Worm (Caenorhabditis elegans) whole organism, young adult: ENCODE measurements around the gene fbxb-6.
A peak's percentile ranks its signal among the peaks of the same experiment; 100 is the strongest.

ENCODE experiments used
- B0019.2 ChIP-seq: fragments of 200-800 bp; sonication (Bioruptor generic); conservative IDR thresholded peaks from 2 replicates; pipeline ENCODE4 v1.3.6; 2022; ENCODE audit warnings: missing genetic modification reagents, missing genetic modification characterization, missing compliant biosample characterization
- B0261.1 ChIP-seq: sonication (generic microtip); optimal IDR thresholded peaks from 2 replicates; lab custom pipeline; 2016; ENCODE audit warnings: mild to moderate bottlenecking, missing genetic modification characterization, moderate library complexity, missing compliant biosample characterization
- D2030.7 ChIP-seq: fragments of 200-800 bp; sonication (Bioruptor generic); IDR thresholded peaks from 2 replicates; pipeline ENCODE4 v1.3.6; 2022; ENCODE audit warnings: missing genetic modification reagents, missing genetic modification characterization, missing compliant biosample characterization
- F22D6.2 ChIP-seq: sonication (generic microtip); optimal IDR thresholded peaks from 2 replicates; lab custom pipeline; 2016; ENCODE audit warnings: mild to moderate bottlenecking, missing genetic modification characterization, missing compliant biosample characterization
- F33H1.4 ChIP-seq: fragments of 200-800 bp; sonication (Bioruptor generic); IDR thresholded peaks from 2 replicates; pipeline ENCODE4 v1.3.6; 2022; ENCODE audit warnings: missing genetic modification reagents, missing genetic modification characterization, missing compliant biosample characterization
- K11D2.4 ChIP-seq: fragments of 200-800 bp; sonication (Bioruptor generic); IDR thresholded peaks from 2 replicates; pipeline ENCODE4 v1.3.6; 2022; ENCODE audit warnings: missing genetic modification reagents, missing genetic modification characterization, missing compliant biosample characterization
- K12H6.12 ChIP-seq: fragments of 200-800 bp; sonication (Bioruptor generic); optimal IDR thresholded peaks from 2 replicates; lab custom pipeline; 2018; ENCODE audit warnings: mild to moderate bottlenecking, missing genetic modification characterization, missing compliant biosample characterization
- Y53F4B.3 ChIP-seq: fragments of 200-800 bp; sonication (Bioruptor generic); IDR thresholded peaks from 2 replicates; pipeline ENCODE4 v1.3.6; 2022; ENCODE audit warnings: missing genetic modification reagents, missing genetic modification characterization, missing compliant biosample characterization
- Y67H2A.10 ChIP-seq: fragments of 200-800 bp; sonication (Bioruptor generic); conservative IDR thresholded peaks from 2 replicates; pipeline ENCODE4 v1.3.6; 2022; ENCODE audit warnings: missing genetic modification reagents, missing genetic modification characterization, missing compliant biosample characterization
- Y79H2A.3 ChIP-seq: fragments of 200-800 bp; sonication (Bioruptor generic); conservative IDR thresholded peaks from 2 replicates; pipeline ENCODE4 v1.3.6; 2022; ENCODE audit warnings: missing genetic modification reagents, missing genetic modification characterization, missing compliant biosample characterization
- Y95B8A.8 ChIP-seq: fragments of 200-800 bp; sonication (Bioruptor generic); IDR thresholded peaks from 2 replicates; pipeline ENCODE4 v1.3.6; 2022; ENCODE audit warnings: missing genetic modification reagents, missing genetic modification characterization, missing compliant biosample characterization
- ZK185.1 ChIP-seq: sonication (generic microtip); optimal IDR thresholded peaks from 2 replicates; lab custom pipeline; 2016; ENCODE audit warnings: mild to moderate bottlenecking, missing genetic modification characterization, missing compliant biosample characterization; ENCODE audit not compliant: poor library complexity, severe bottlenecking
- aptf-3 ChIP-seq: fragments of 200-800 bp; sonication (Bioruptor generic); IDR thresholded peaks from 2 replicates; pipeline ENCODE4 v1.3.6; 2022; ENCODE audit warnings: missing genetic modification characterization, missing compliant biosample characterization
- atf-7 ChIP-seq: sonication (generic microtip); optimal IDR thresholded peaks from 2 replicates; lab custom pipeline; 2017; ENCODE audit warnings: mild to moderate bottlenecking, missing genetic modification characterization, missing compliant biosample characterization
- athp-1 ChIP-seq: sonication (generic microtip); optimal IDR thresholded peaks from 2 replicates; lab custom pipeline; 2017; ENCODE audit warnings: mild to moderate bottlenecking, missing genetic modification characterization, missing compliant biosample characterization
- attf-3 ChIP-seq: fragments of 200-800 bp; sonication (Bioruptor generic); conservative IDR thresholded peaks from 2 replicates; pipeline ENCODE4 v1.3.6; 2022; ENCODE audit warnings: missing genetic modification reagents, missing genetic modification characterization, missing compliant biosample characterization
- attf-5 ChIP-seq: fragments of 200-800 bp; sonication (Bioruptor generic); optimal IDR thresholded peaks from 2 replicates; lab custom pipeline; 2018; ENCODE audit warnings: mild to moderate bottlenecking, missing genetic modification characterization, missing compliant biosample characterization
- attf-6 ChIP-seq: fragments of 200-800 bp; sonication (Bioruptor generic); IDR thresholded peaks from 2 replicates; pipeline ENCODE4 v1.3.6; 2022; ENCODE audit warnings: missing genetic modification reagents, missing genetic modification characterization, missing compliant biosample characterization
- bed-1 ChIP-seq: fragments of 200-800 bp; sonication (Bioruptor generic); IDR thresholded peaks from 2 replicates; pipeline ENCODE4 v1.3.6; 2022; ENCODE audit warnings: missing genetic modification reagents, missing genetic modification characterization, missing compliant biosample characterization
- ccch-3 ChIP-seq: fragments of 200-800 bp; sonication (Bioruptor generic); optimal IDR thresholded peaks from 2 replicates; lab custom pipeline; 2018; ENCODE audit warnings: mild to moderate bottlenecking, missing genetic modification characterization, missing compliant biosample characterization
- ceh-58 ChIP-seq: fragments of 200-800 bp; sonication (Bioruptor generic); IDR thresholded peaks from 2 replicates; pipeline ENCODE4 v1.3.6; 2022; ENCODE audit warnings: missing genetic modification characterization, missing compliant biosample characterization
- chd-7 ChIP-seq: sonication (generic microtip); optimal IDR thresholded peaks from 2 replicates; lab custom pipeline; 2016; ENCODE audit warnings: mild to moderate bottlenecking, missing genetic modification characterization, moderate library complexity, missing compliant biosample characterization
- dox-1 ChIP-seq: fragments of 200-800 bp; sonication (Bioruptor generic); IDR thresholded peaks from 2 replicates; pipeline ENCODE4 v1.3.6; 2022; ENCODE audit warnings: missing genetic modification reagents, missing genetic modification characterization, missing compliant biosample characterization
- dpff-1 ChIP-seq: sonication (generic microtip); optimal IDR thresholded peaks from 2 replicates; lab custom pipeline; 2017; ENCODE audit warnings: mild to moderate bottlenecking, missing genetic modification characterization, missing compliant biosample characterization
- efl-1 ChIP-seq: fragments of 150-350 bp; optimal IDR thresholded peaks from 2 replicates; lab custom pipeline; 2014; ENCODE audit warnings: missing biosample characterization, missing genetic modification reagents, missing genetic modification characterization
- egl-44 ChIP-seq: fragments of 200-800 bp; sonication (Bioruptor generic); IDR thresholded peaks from 2 replicates; pipeline ENCODE4 v1.3.6; 2022; ENCODE audit warnings: missing genetic modification reagents, missing genetic modification characterization, missing compliant biosample characterization
- fkh-3 ChIP-seq: sonication (generic microtip); optimal IDR thresholded peaks from 2 replicates; lab custom pipeline; 2016; ENCODE audit warnings: mild to moderate bottlenecking, missing genetic modification characterization, missing compliant biosample characterization
- him-1 ChIP-seq: sonication (generic microtip); optimal IDR thresholded peaks from 2 replicates; lab custom pipeline; 2016; ENCODE audit warnings: missing genotype, missing genetic modification reagents, missing genetic modification characterization, missing compliant biosample characterization
- hlh-26 ChIP-seq: fragments of 200-800 bp; sonication (Bioruptor generic); conservative IDR thresholded peaks from 2 replicates; pipeline ENCODE4 v1.3.6; 2022; ENCODE audit warnings: missing genetic modification reagents, missing genetic modification characterization, missing compliant biosample characterization
- hmg-1.2 ChIP-seq: fragments of 200-800 bp; sonication (Bioruptor generic); IDR thresholded peaks from 2 replicates; pipeline ENCODE4 v1.3.6; 2022; ENCODE audit warnings: missing genetic modification reagents, missing genetic modification characterization, missing compliant biosample characterization
- hmg-20 ChIP-seq: fragments of 200-800 bp; sonication (Bioruptor generic); IDR thresholded peaks from 2 replicates; pipeline ENCODE4 v1.3.6; 2022; ENCODE audit warnings: missing genetic modification reagents, missing genetic modification characterization, missing compliant biosample characterization
- hrde-1 ChIP-seq: sonication (generic microtip); optimal IDR thresholded peaks from 2 replicates; lab custom pipeline; 2016; ENCODE audit warnings: missing genetic modification characterization, mild to moderate bottlenecking, missing compliant biosample characterization, moderate library complexity, missing genotype, missing genetic modification reagents, borderline replicate concordance
- lin-26 ChIP-seq: fragments of 200-800 bp; sonication (Bioruptor generic); IDR thresholded peaks from 2 replicates; pipeline ENCODE4 v1.3.6; 2022; ENCODE audit warnings: missing genetic modification reagents, missing genetic modification characterization, missing compliant biosample characterization
- lin-35 ChIP-seq, 3 experiments: fragments of 150-350 bp in 2 of 3; sonication (generic microtip) in 1 of 3; optimal IDR thresholded peaks; 2 replicates each; lab custom pipeline; 2014 to 2018; ENCODE audit warnings: missing biosample characterization in 3 of 3, missing genetic modification characterization in 3 of 3, missing genetic modification reagents in 3 of 3
- lin-54 ChIP-seq: fragments of 200-800 bp; sonication (Bioruptor generic); optimal IDR thresholded peaks from 2 replicates; lab custom pipeline; 2018; ENCODE audit warnings: mild to moderate bottlenecking, missing genetic modification characterization, missing compliant biosample characterization
- lsl-1 ChIP-seq: fragments of 200-800 bp; sonication (Bioruptor generic); optimal IDR thresholded peaks from 2 replicates; lab custom pipeline; 2018; ENCODE audit warnings: mild to moderate bottlenecking, missing genetic modification characterization, moderate library complexity, missing compliant biosample characterization
- madf-10 ChIP-seq: sonication (generic microtip); optimal IDR thresholded peaks from 2 replicates; lab custom pipeline; 2016; ENCODE audit warnings: mild to moderate bottlenecking, missing genetic modification characterization, missing compliant biosample characterization
- mcd-1 ChIP-seq: fragments of 200-800 bp; sonication (Bioruptor generic); IDR thresholded peaks from 2 replicates; pipeline ENCODE4 v1.3.6; 2022; ENCODE audit warnings: missing genetic modification reagents, missing genetic modification characterization, missing compliant biosample characterization
- nfyb-1 ChIP-seq: fragments of 200-800 bp; sonication (Bioruptor generic); IDR thresholded peaks from 2 replicates; pipeline ENCODE4 v1.3.6; 2022; ENCODE audit warnings: missing genetic modification reagents, missing genetic modification characterization, missing compliant biosample characterization
- nhr-80 ChIP-seq: sonication (generic microtip); optimal IDR thresholded peaks from 2 replicates; lab custom pipeline; 2016; ENCODE audit warnings: missing genetic modification characterization, missing compliant biosample characterization
- rcor-1 ChIP-seq: fragments of 200-800 bp; sonication (Bioruptor generic); IDR thresholded peaks from 2 replicates; pipeline ENCODE4 v1.3.6; 2022; ENCODE audit warnings: missing genetic modification reagents, missing genetic modification characterization, missing compliant biosample characterization
- rec-8 ChIP-seq, 2 experiments: sonication (generic microtip); optimal IDR thresholded peaks; 2 replicates each; lab custom pipeline; 2016; ENCODE audit warnings: mild to moderate bottlenecking in 2 of 2, missing genetic modification characterization in 2 of 2, missing genetic modification reagents in 2 of 2, missing genotype in 2 of 2, missing biosample characterization in 1 of 2, missing compliant biosample characterization in 1 of 2, moderate library complexity in 1 of 2
- sdz-38 ChIP-seq: sonication (generic microtip); optimal IDR thresholded peaks from 2 replicates; lab custom pipeline; 2016; ENCODE audit warnings: missing genotype, missing genetic modification characterization, missing compliant biosample characterization
- sptf-2 ChIP-seq: fragments of 200-800 bp; sonication (Bioruptor generic); optimal IDR thresholded peaks from 2 replicates; lab custom pipeline; 2018; ENCODE audit warnings: mild to moderate bottlenecking, missing genetic modification characterization, missing compliant biosample characterization
- unc-130 ChIP-seq: sonication (generic microtip); optimal IDR thresholded peaks from 2 replicates; lab custom pipeline; 2016; ENCODE audit warnings: missing genetic modification reagents, missing genetic modification characterization, missing compliant biosample characterization
- xnd-1 ChIP-seq: sonication (generic microtip); optimal IDR thresholded peaks from 2 replicates; lab custom pipeline; 2016; ENCODE audit warnings: missing genotype, missing genetic modification reagents, missing genetic modification characterization, missing compliant biosample characterization
- zim-3 ChIP-seq: sonication (generic microtip); optimal IDR thresholded peaks from 2 replicates; lab custom pipeline; 2017; ENCODE audit warnings: mild to moderate bottlenecking, missing genetic modification characterization, moderate library complexity, missing compliant biosample characterization
- ztf-18 ChIP-seq: sonication (generic microtip); optimal IDR thresholded peaks from 2 replicates; lab custom pipeline; 2016; ENCODE audit warnings: missing genotype, mild to moderate bottlenecking, missing genetic modification characterization, missing compliant biosample characterization
- ztf-25 ChIP-seq: fragments of 200-800 bp; sonication (Bioruptor generic); IDR thresholded peaks from 2 replicates; pipeline ENCODE4 v1.3.6; 2022; ENCODE audit warnings: missing genetic modification reagents, missing genetic modification characterization, missing compliant biosample characterization
- ztf-28 ChIP-seq: fragments of 200-800 bp; sonication (Bioruptor generic); IDR thresholded peaks from 2 replicates; pipeline ENCODE4 v1.3.6; 2022; ENCODE audit warnings: missing genetic modification reagents, missing genetic modification characterization, missing compliant biosample characterization

fbxb-6 gene

ce11 chrII:2058985-2059384 lies 5.6 kb upstream of the fbxb-6 start, which contains the start of gene F07E5.5:
Gene F07E5.5, minus strand, starts transcription at chrII:2059070.
- TF ChIP-seq nfyb-1 (GFP tag; lab: Robert Waterston, UW) (no peak), sptf-2 (GFP tag; lab: Kevin White, UChicago) (no peak), Y79H2A.3 (GFP tag; lab: Robert Waterston, UW) (no peak), hmg-20 (GFP tag; lab: Robert Waterston, UW) (no peak), dox-1 (GFP tag; lab: Robert Waterston, UW) (peak; percentile 49; the same call in 1 of the 2 replicates), lin-54 (GFP tag; lab: Kevin White, UChicago) (peak; percentile 18), D2030.7 (GFP tag; lab: Robert Waterston, UW) (peak; percentile 37; the same call in 1 of the 2 replicates), atf-7 (no peak), nhr-80 (tag; lab: Kevin White, UChicago) (no peak), Y67H2A.10 (GFP tag; lab: Robert Waterston, UW) (no peak), lsl-1 (GFP tag; lab: Kevin White, UChicago) (peak; percentile 82), dpff-1 (tag; lab: Kevin White, UChicago) (no peak), B0261.1 (no peak), attf-3 (peak; percentile 20; the same call in 1 of the 2 replicates), him-1 (tag; lab: Kevin White, UChicago) (no peak), lin-26 (no peak), ccch-3 (GFP tag; lab: Kevin White, UChicago) (no peak), rec-8 (tag; optimal IDR thresholded peaks at IDR 0.05; lab: Kevin White, UChicago) (no peak), xnd-1 (no peak), hlh-26 (GFP tag; lab: Robert Waterston, UW) (no peak), B0019.2 (GFP tag; lab: Robert Waterston, UW) (no peak), ztf-25 (GFP tag; lab: Robert Waterston, UW) (no peak), athp-1 (tag; lab: Kevin White, UChicago) (peak; percentile 5), Y53F4B.3 (GFP tag; lab: Robert Waterston, UW) (no peak), rcor-1 (GFP tag; lab: Robert Waterston, UW) (no peak), K12H6.12 (tag; lab: Kevin White, UChicago) (no peak), chd-7 (tag; lab: Kevin White, UChicago) (no peak), aptf-3 (GFP tag; lab: Robert Waterston, UW) (no peak), unc-130 (GFP tag; lab: Kevin White, UChicago) (no peak), zim-3 (tag; lab: Kevin White, UChicago) (no peak), fkh-3 (tag; lab: Kevin White, UChicago) (no peak), madf-10 (no peak), ztf-28 (GFP tag; lab: Robert Waterston, UW) (no peak), Y95B8A.8 (GFP tag; lab: Robert Waterston, UW) (no peak), ZK185.1 (tag; lab: Kevin White, UChicago) (no peak), mcd-1 (peak; percentile 63), attf-5 (GFP tag; lab: Kevin White, UChicago) (peak; percentile 1), sdz-38 (tag; lab: Kevin White, UChicago) (no peak), F22D6.2 (no peak), K11D2.4 (no peak), hmg-1.2 (peak; percentile 45; the same call in 1 of the 2 replicates), ceh-58 (GFP tag; lab: Robert Waterston, UW) (no peak), efl-1 (GFP tag; lab: Kevin White, UChicago) (peak; percentile 16), egl-44 (GFP tag; lab: Robert Waterston, UW) (no peak), F33H1.4 (GFP tag; lab: Robert Waterston, UW) (no peak), lin-35 (GFP tag; optimal IDR thresholded peaks at IDR 0.05; lab: Kevin White, UChicago) (no peak), ztf-18 (no peak), hrde-1 (tag; lab: Kevin White, UChicago) (no peak), bed-1 (GFP tag; lab: Robert Waterston, UW) (no peak), attf-6 (no peak)
